Worm (Caenorhabditis elegans) whole organism, L3 larva: ENCODE measurements around the gene C36C9.5.
"Not testable (repeated sequence)": the region's sequence is repeated elsewhere in the genome, so short reads cannot be mapped to it uniquely, and the experiment has no call there.

Source experiments
- R02D3.7 ChIP-seq: fragments of 150-350 bp; optimal IDR thresholded peaks from 2 replicates; lab custom pipeline; 2014; ENCODE audit warnings: missing biosample characterization, missing genetic modification characterization
- ZK546.5 ChIP-seq: sonication (generic microtip); optimal IDR thresholded peaks from 2 replicates; lab custom pipeline; 2017; ENCODE audit warnings: missing biosample characterization, missing genetic modification characterization
- ama-1 ChIP-seq: fragments of 150-350 bp; optimal IDR thresholded peaks from 2 replicates; lab custom pipeline; 2018
- ceh-16 ChIP-seq: sonication (generic microtip); optimal IDR thresholded peaks from 2 replicates; lab custom pipeline; 2017; ENCODE audit warnings: missing biosample characterization, missing genetic modification characterization
- ceh-28 ChIP-seq: fragments of 150-350 bp; optimal IDR thresholded peaks from 2 replicates; lab custom pipeline; 2014; ENCODE audit warnings: missing biosample characterization, missing genetic modification reagents, missing genetic modification characterization
- elt-2 ChIP-seq: sonication (generic microtip); optimal IDR thresholded peaks from 2 replicates; lab custom pipeline; 2016; ENCODE audit warnings: missing genetic modification reagents, mild to moderate bottlenecking, missing genetic modification characterization, missing compliant biosample characterization
- elt-3 ChIP-seq, 3 experiments: fragments of 150-350 bp in 1 of 3; sonication (generic microtip) in 2 of 3; optimal IDR thresholded peaks; 2 replicates in 2 of 3; 4 replicates in 1 of 3; lab custom pipeline; 2014 to 2017; ENCODE audit warnings: missing biosample characterization in 3 of 3, missing genetic modification characterization in 3 of 3
- eor-1 ChIP-seq, 2 experiments: fragments of 150-350 bp; optimal IDR thresholded peaks; 2 replicates each; lab custom pipeline; 2014 to 2018; ENCODE audit warnings: missing biosample characterization in 2 of 2, missing genetic modification characterization in 2 of 2
- fkh-10 ChIP-seq: sonication (generic microtip); optimal IDR thresholded peaks from 2 replicates; lab custom pipeline; 2017; ENCODE audit warnings: missing biosample characterization, missing genetic modification reagents, missing genetic modification characterization
- hmg-11 ChIP-seq: sonication (generic microtip); optimal IDR thresholded peaks from 2 replicates; lab custom pipeline; 2016; ENCODE audit warnings: missing genetic modification characterization, missing compliant biosample characterization
- jun-1 ChIP-seq: fragments of 150-350 bp; optimal IDR thresholded peaks from 2 replicates; lab custom pipeline; 2014; ENCODE audit warnings: missing biosample characterization, missing genetic modification reagents, missing genetic modification characterization
- lin-15B ChIP-seq: fragments of 150-350 bp; optimal IDR thresholded peaks from 2 replicates; lab custom pipeline; 2014; ENCODE audit warnings: missing biosample characterization, missing genetic modification characterization
- lin-39 ChIP-seq: fragments of 150-350 bp; optimal IDR thresholded peaks from 2 replicates; lab custom pipeline; 2018; ENCODE audit warnings: missing biosample characterization, missing genetic modification reagents, missing genetic modification characterization
- mml-1 ChIP-seq: fragments of 150-350 bp; sonication (generic microtip); optimal IDR thresholded peaks from 3 replicates; lab custom pipeline; 2014; ENCODE audit warnings: missing biosample characterization, missing genetic modification characterization
- nfya-1 ChIP-seq: sonication (generic microtip); optimal IDR thresholded peaks from 2 replicates; lab custom pipeline; 2017; ENCODE audit warnings: missing genetic modification characterization, mild to moderate bottlenecking, missing compliant biosample characterization, antibody characterized with exemption, moderate library complexity; ENCODE audit not compliant: insufficient read depth
- nhr-12 ChIP-seq: fragments of 150-350 bp; optimal IDR thresholded peaks from 2 replicates; lab custom pipeline; 2014; ENCODE audit warnings: missing biosample characterization, missing genetic modification characterization
- nhr-23 ChIP-seq: fragments of 150-350 bp; optimal IDR thresholded peaks from 2 replicates; lab custom pipeline; 2014; ENCODE audit warnings: missing biosample characterization, missing genetic modification reagents, missing genetic modification characterization
- nhr-237 ChIP-seq: fragments of 150-350 bp; optimal IDR thresholded peaks from 2 replicates; lab custom pipeline; 2014; ENCODE audit warnings: missing biosample characterization, missing genetic modification characterization
- nhr-25 ChIP-seq: sonication (generic microtip); optimal IDR thresholded peaks from 2 replicates; lab custom pipeline; 2017; ENCODE audit warnings: missing biosample characterization, missing genetic modification characterization
- nhr-43 ChIP-seq: sonication (generic microtip); optimal IDR thresholded peaks from 2 replicates; lab custom pipeline; 2016; ENCODE audit warnings: mild to moderate bottlenecking, missing genetic modification characterization, missing compliant biosample characterization; ENCODE audit not compliant: poor library complexity, severe bottlenecking
- pha-4 ChIP-seq: fragments of 150-350 bp; optimal IDR thresholded peaks from 2 replicates; lab custom pipeline; 2014; ENCODE audit warnings: missing biosample characterization, missing genetic modification reagents, missing genetic modification characterization
- pqm-1 ChIP-seq: fragments of 150-350 bp; optimal IDR thresholded peaks from 2 replicates; lab custom pipeline; 2017; ENCODE audit warnings: missing biosample characterization, missing genetic modification characterization, inconsistent platforms
- sea-2 ChIP-seq: fragments of 150-350 bp; sonication (generic microtip); optimal IDR thresholded peaks from 4 replicates; lab custom pipeline; 2014; ENCODE audit warnings: missing biosample characterization, missing genetic modification reagents, missing genetic modification characterization
- skn-1 ChIP-seq: fragments of 150-350 bp; optimal IDR thresholded peaks from 2 replicates; lab custom pipeline; 2014; ENCODE audit warnings: missing biosample characterization, missing genetic modification characterization
- tbx-2 ChIP-seq: sonication (generic microtip); optimal IDR thresholded peaks from 2 replicates; lab custom pipeline; 2016; ENCODE audit warnings: mild to moderate bottlenecking, missing genetic modification characterization, missing compliant biosample characterization
- unc-39 ChIP-seq: sonication (generic microtip); optimal IDR thresholded peaks from 4 replicates; lab custom pipeline; 2017; ENCODE audit warnings: missing biosample characterization, missing genetic modification characterization
- unc-62 ChIP-seq: fragments of 150-350 bp; sonication (generic microtip); optimal IDR thresholded peaks from 4 replicates; lab custom pipeline; 2014; ENCODE audit warnings: missing biosample characterization, missing genetic modification reagents, missing genetic modification characterization
- zag-1 ChIP-seq: fragments of 150-350 bp; optimal IDR thresholded peaks from 2 replicates; lab custom pipeline; 2014; ENCODE audit warnings: missing biosample characterization, missing genetic modification characterization
- ztf-4 ChIP-seq: fragments of 150-350 bp; optimal IDR thresholded peaks from 2 replicates; lab custom pipeline; 2014; ENCODE audit warnings: missing biosample characterization, missing genetic modification characterization

The C36C9.5 gene

ce11 chrX:1703840-1704239, at the start of gene C36C9.5:
Gene C36C9.5 (minus strand): TSS chrX:1703940.
- no peak for TF ChIP-seq nhr-25 (tag; lab: Kevin White, UChicago)
- no peak for TF ChIP-seq jun-1 (tag; lab: Kevin White, UChicago)
- TF ChIP-seq unc-62 (GFP tag; lab: Kevin White, UChicago), result no peak
- no peak for TF ChIP-seq nhr-43 (tag; lab: Kevin White, UChicago)
- TF ChIP-seq fkh-10, result no peak

- not testable (repeated sequence) for TF ChIP-seq sea-2; skn-1; ZK546.5 (tag; lab: Kevin White, UChicago)
These were observed 44.7 kb upstream of the C36C9.5 start, which contains the start of gene Y75D11A.6 for ce11 chrX:1748476-1748875. Gene Y75D11A.6 (minus strand): TSS chrX:1748576.

DNA sequence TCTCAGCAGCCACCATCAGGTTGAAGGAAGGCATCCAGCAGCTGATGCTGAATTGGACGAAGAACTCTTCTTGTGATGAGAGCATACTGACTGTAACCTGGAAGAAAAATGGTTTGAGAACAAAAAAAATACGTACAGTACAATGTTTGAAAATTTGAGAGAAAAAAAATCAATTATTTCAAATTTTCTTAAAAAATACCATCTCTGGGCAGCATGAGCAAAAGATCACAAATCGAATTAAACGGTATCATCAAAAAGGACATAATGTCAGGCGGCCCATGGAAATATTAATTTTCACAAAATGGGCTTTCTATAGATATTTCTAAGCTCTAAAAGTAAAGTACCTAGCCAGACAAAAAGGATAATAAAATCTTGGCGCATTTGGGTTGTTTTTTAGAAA, 42.4 kb upstream of the C36C9.5 start, which contains the start of gene Y75D11A.3:
TSS of gene Y75D11A.3 (minus strand) at position 101 of the 400 bp plus-strand sequence.
- TF ChIP-seq nhr-237, ztf-4, ceh-16 (tag; lab: Kevin White, UChicago): not testable (repeated sequence)

- TF ChIP-seq unc-39, pqm-1, hmg-11 (tag; lab: Kevin White, UChicago): not testable (repeated sequence)
These were observed 38.8 kb upstream of the C36C9.5 start, which contains the start of gene Y75D11A.2 for ce11 chrX:1742530-1742929. Gene Y75D11A.2 (plus strand): TSS chrX:1742830.

DNA sequence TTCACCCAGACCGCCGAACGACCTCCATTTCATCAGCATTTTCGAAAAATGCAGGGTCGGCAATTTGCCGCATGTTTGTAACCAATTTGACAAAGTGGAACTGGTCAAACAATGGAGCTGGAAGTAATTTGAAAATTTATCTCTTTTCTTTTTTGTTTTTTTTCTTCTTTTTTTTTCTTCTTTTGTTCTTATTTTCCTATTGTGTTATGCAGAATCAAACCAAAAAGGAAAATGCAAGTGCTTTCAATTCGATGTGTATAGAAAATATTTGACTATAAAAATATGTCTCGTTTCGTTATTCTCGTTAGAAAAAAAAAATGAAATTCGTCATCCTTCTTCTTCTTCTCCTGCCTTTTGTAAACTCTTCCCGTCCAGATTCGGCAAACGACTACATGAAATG, 33.9 kb upstream of the C36C9.5 start, which contains the start of gene F07G6.10:
TSS of gene F07G6.10 (plus strand) at position 301 of the 400 bp plus-strand sequence.
- TF ChIP-seq R02D3.7 (tag; lab: Kevin White, UChicago), result no peak
- no peak for TF ChIP-seq zag-1 (tag; lab: Kevin White, UChicago)
- TF ChIP-seq hmg-11 (tag; lab: Kevin White, UChicago), result no peak
- TF ChIP-seq pqm-1 (tag; lab: Kevin White, UChicago), result no peak
- no peak for TF ChIP-seq lin-15B (tag; lab: Kevin White, UChicago)
- TF ChIP-seq ceh-28, result no peak

DNA sequence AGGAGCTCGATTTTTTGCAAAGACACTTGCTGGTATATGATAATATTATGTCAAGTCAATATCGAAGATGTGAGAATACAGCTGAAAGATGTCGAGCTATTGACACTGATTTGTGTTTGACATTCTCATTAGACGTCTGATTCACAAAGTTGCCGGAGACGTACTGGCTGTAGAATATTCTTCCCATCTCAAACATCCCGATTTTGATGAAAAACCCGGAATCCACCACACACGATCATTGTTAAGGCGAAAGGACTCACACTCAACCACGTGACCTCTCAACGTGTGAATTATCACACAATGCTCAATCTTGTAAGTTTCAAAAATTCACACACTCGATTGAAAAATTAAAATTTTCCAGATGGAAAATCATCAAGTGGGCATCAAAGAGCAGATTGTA, 32.2 kb upstream of the C36C9.5 start, which contains the start of gene F07G6.12:
TSS of gene F07G6.12 (plus strand) at position 301 of the 400 bp plus-strand sequence.
- TF ChIP-seq fkh-10, result no peak
- TF ChIP-seq elt-3 (tag; optimal IDR thresholded peaks at IDR 0.05; lab: Kevin White, UChicago), result no peak
- no peak for TF ChIP-seq mml-1
- TF ChIP-seq ceh-16 (tag; lab: Kevin White, UChicago), result no peak
- no peak for TF ChIP-seq elt-2
- TF ChIP-seq pha-4, result no peak

ce11 chrX:1729558-1729957, 25.8 kb upstream of the C36C9.5 start, which contains the start of gene dgn-3:
Gene dgn-3 (plus strand): TSS chrX:1729858.
- TF ChIP-seq nfya-1 (tag; lab: Kevin White, UChicago) (no peak), lin-39 (tag; lab: Kevin White, UChicago) (no peak), unc-39 (tag; lab: Kevin White, UChicago) (no peak), nhr-12 (no peak)

- no peak for TF ChIP-seq unc-39 (tag; lab: Kevin White, UChicago)
- no peak for TF ChIP-seq nhr-23
- no peak for TF ChIP-seq lin-39 (tag; lab: Kevin White, UChicago)
- no peak for TF ChIP-seq ceh-28
- no peak for TF ChIP-seq ZK546.5 (tag; lab: Kevin White, UChicago)
- TF ChIP-seq nfya-1 (tag; lab: Kevin White, UChicago), result no peak
- no peak for TF ChIP-seq nhr-12
- no peak for TF ChIP-seq ama-1 (lab: Kevin White, UChicago)
- no peak for TF ChIP-seq nhr-43 (tag; lab: Kevin White, UChicago)
- TF ChIP-seq eor-1 (tag; optimal IDR thresholded peaks at IDR 0.05; lab: Kevin White, UChicago), result no peak
- TF ChIP-seq tbx-2, result no peak
- no peak for TF ChIP-seq lin-15B (tag; lab: Kevin White, UChicago)
- no peak for TF ChIP-seq nhr-237 (tag; lab: Kevin White, UChicago)
These were observed 23.3 kb upstream of the C36C9.5 start, which contains the start of gene F07G6.2 for ce11 chrX:1727056-1727455. Gene F07G6.2 (plus strand): TSS chrX:1727356.
